Fruit fly (Drosophila melanogaster): Measurements from ENCODE around the gene CG33500.

The CG33500 gene

DNA sequence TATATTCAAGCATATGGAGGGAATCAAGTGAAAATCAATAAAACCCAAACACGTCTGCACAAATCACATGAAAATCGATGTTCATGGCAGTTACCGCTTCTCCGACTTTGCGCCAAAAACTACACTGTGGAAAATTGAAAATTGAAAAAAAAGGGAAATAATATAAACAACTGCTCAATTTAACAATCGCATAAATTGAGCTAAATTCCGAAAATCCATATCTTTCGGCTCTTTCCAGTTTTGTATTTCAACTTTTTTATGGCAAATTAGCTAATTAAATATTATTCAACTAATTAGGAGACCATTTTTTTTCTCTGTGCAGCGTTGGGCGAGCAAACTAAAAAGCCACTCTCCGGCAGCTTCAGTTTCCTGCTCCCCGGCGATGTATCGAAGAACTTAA is 24.0 kb upstream of the CG33500 start (continued):
- peak; percentile 12 for TF ChIP-seq D19A (tag; optimal IDR thresholded peaks at IDR 0.05)
- peak in 1 of 2 experiments; percentile 33 for TF ChIP-seq Hr51 (GFP tag; optimal IDR thresholded peaks at IDR 0.05)
- TF ChIP-seq zf30C (GFP tag; optimal IDR thresholded peaks at IDR 0.05): no peak
- no peak for TF ChIP-seq Max (GFP tag; optimal IDR thresholded peaks at IDR 0.05)
- peak; percentile 4 for TF ChIP-seq CG12391 (tag; optimal IDR thresholded peaks at IDR 0.05)
- TF ChIP-seq CG12155 (GFP tag; optimal IDR thresholded peaks at IDR 0.05): no peak
- peak; percentile 56 for TF ChIP-seq Fer1 (GFP tag; optimal IDR thresholded peaks at IDR 0.05)
- TF ChIP-seq fd96Cb (tag; optimal IDR thresholded peaks at IDR 0.05): peak; percentile 52
- TF ChIP-seq Antp (GFP tag; optimal IDR thresholded peaks at IDR 0.05): peak; percentile 7
- no peak for TF ChIP-seq CG1233 (GFP tag; optimal IDR thresholded peaks at IDR 0.05)
- TF ChIP-seq pho (GFP tag; optimal IDR thresholded peaks at IDR 0.05): no peak
- TF ChIP-seq CG5180 (GFP tag; optimal IDR thresholded peaks at IDR 0.05): peak; percentile 21
- no peak for TF ChIP-seq NfI (GFP tag; optimal IDR thresholded peaks at IDR 0.05)
- TF ChIP-seq yki (optimal IDR thresholded peaks at IDR 0.05): no peak
- TF ChIP-seq chinmo (GFP tag; IDR thresholded peaks at IDR 0.05; ENCODE audit: partially characterized antibody): no peak
- TF ChIP-seq CG18262 (tag; optimal IDR thresholded peaks at IDR 0.05): peak; percentile 27
- 0 out of 2 replicates have a peak, but pooled peaks have one; percentile 9 for TF ChIP-seq CG17328 (GFP tag; IDR thresholded peaks at IDR 0.05)
- TF ChIP-seq Mad (GFP tag; optimal IDR thresholded peaks at IDR 0.05): no peak
- no peak; the same call in 1 of the 2 replicates for TF ChIP-seq CG32532 (GFP tag; IDR thresholded peaks at IDR 0.05)
- no peak for TF ChIP-seq sug (tag; optimal IDR thresholded peaks at IDR 0.05)

DNA sequence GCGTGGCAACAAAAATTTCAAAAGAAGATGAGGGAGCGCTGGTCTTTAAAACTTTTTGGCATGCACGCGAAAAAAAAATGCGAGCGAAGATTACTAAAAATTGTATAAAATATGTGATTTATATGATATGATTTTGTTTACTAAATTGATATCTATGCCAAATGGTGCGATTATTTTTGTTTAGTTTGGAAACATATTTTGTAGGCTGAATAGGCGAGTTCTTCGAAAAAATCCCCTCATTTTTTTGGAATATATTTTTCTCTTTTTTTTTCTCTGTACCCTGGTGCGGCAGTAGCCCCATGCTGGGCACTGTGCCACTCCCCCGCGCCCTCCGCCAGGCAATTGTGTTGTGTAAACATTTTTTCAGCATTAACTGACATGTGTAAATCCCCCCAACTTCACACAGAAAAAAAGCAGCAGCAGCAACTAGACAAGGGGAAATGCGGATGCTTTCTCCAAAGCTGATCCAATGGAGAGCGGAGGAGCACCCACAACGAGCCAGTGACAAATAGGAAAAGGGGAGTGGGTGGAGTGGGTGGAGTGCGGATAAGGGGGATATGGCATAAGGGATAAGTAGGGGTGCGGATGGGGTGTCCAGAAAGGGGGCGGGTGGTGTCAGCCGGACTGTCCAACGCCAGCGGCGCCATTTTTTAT is 22.4 kb upstream of the CG33500 start:
- TF ChIP-seq so (GFP tag; IDR thresholded peaks at IDR 0.05) (no peak; the same call in 2 of the 3 replicates), NC2β (GFP tag; optimal IDR thresholded peaks at IDR 0.05) (peak; percentile 9), Max (GFP tag; optimal IDR thresholded peaks at IDR 0.05) (peak; percentile 5), HLH4C (GFP tag; IDR thresholded peaks at IDR 0.05; ENCODE audit: partially characterized antibody) (no peak), Fer3 (tag; optimal IDR thresholded peaks at IDR 0.05) (no peak), unpg (GFP tag; optimal IDR thresholded peaks at IDR 0.05) (no peak), CG10959 (GFP tag; IDR thresholded peaks at IDR 0.05) (0 out of 2 replicates have a peak, but pooled peaks have one; percentile 4), CG32772 (GFP tag; IDR thresholded peaks at IDR 0.05) (no peak), fd3F (GFP tag; optimal IDR thresholded peaks at IDR 0.05) (no peak), fd102C (GFP tag; optimal IDR thresholded peaks at IDR 0.05) (no peak), CG6791 (GFP tag; IDR thresholded peaks at IDR 0.05; ENCODE audit: partially characterized antibody) (no peak), Six4 (GFP tag; optimal IDR thresholded peaks at IDR 0.05) (peak; percentile 25), CG10979 (tag; optimal IDR thresholded peaks at IDR 0.05) (peak; percentile 35), hkb (optimal IDR thresholded peaks at IDR 0.05) (no peak), hkb (GFP tag; IDR thresholded peaks at IDR 0.05) (0 out of 2 replicates have a peak, but pooled peaks have one; percentile 8), CG4424 (GFP tag; optimal IDR thresholded peaks at IDR 0.05) (peak; percentile 41), bab2 (GFP tag; optimal IDR thresholded peaks at IDR 0.05) (peak; percentile 7), CG1529 (GFP tag; optimal IDR thresholded peaks at IDR 0.05) (peak; percentile 12), CG7357 (GFP tag; IDR thresholded peaks at IDR 0.05) (no peak), CG10267 (tag; optimal IDR thresholded peaks at IDR 0.05) (peak; percentile 28), az2 (GFP tag; optimal IDR thresholded peaks at IDR 0.05) (peak; percentile 40), Mrtf (GFP tag; IDR thresholded peaks at IDR 0.05) (no peak), psq (GFP tag; optimal IDR thresholded peaks at IDR 0.05) (no peak), CG13775 (GFP tag; optimal IDR thresholded peaks at IDR 0.05) (no peak), gce (GFP tag; IDR thresholded peaks at IDR 0.05) (0 out of 3 replicates have a peak, but pooled peaks have one; percentile 21), E2f1 (GFP tag; IDR thresholded peaks at IDR 0.05) (0 out of 2 replicates have a peak, but pooled peaks have one; percentile 22), CG17802 (tag; optimal IDR thresholded peaks at IDR 0.05) (no peak), CG1603 (tag; optimal IDR thresholded peaks at IDR 0.05) (no peak), D19A (tag; optimal IDR thresholded peaks at IDR 0.05) (peak; percentile 18), crol (GFP tag; IDR thresholded peaks at IDR 0.05) (peak; percentile 67; the same call in 1 of the 2 replicates), unc-4 (GFP tag; IDR thresholded peaks at IDR 0.05; ENCODE audit: partially characterized antibody) (no peak)

Data from whole organism, embryonic.